Worm (Caenorhabditis elegans) whole organism, late embryonic: ENCODE measurements around the gene srh-131.

ENCODE experiments used
- C08G9.2 ChIP-seq: sonication (generic microtip); optimal IDR thresholded peaks from 2 replicates; lab custom pipeline; 2016; ENCODE audit warnings: mild to moderate bottlenecking, missing genetic modification characterization, moderate library complexity, missing compliant biosample characterization
- C38D4.7 ChIP-seq: fragments of 200-800 bp; sonication (Bioruptor generic); optimal IDR thresholded peaks from 2 replicates; lab custom pipeline; 2018; ENCODE audit warnings: mild to moderate bottlenecking, missing genetic modification characterization, moderate library complexity, missing compliant biosample characterization
- F13H6.1 ChIP-seq: sonication (generic microtip); optimal IDR thresholded peaks from 2 replicates; lab custom pipeline; 2016; ENCODE audit warnings: missing genetic modification characterization, missing compliant biosample characterization
- K02D7.2 ChIP-seq: sonication (generic microtip); optimal IDR thresholded peaks from 2 replicates; lab custom pipeline; 2017; ENCODE audit warnings: mild to moderate bottlenecking, missing genetic modification characterization, missing compliant biosample characterization
- T23F11.4 ChIP-seq: fragments of 200-800 bp; sonication (Bioruptor generic); optimal IDR thresholded peaks from 2 replicates; lab custom pipeline; 2018; ENCODE audit warnings: mild to moderate bottlenecking, missing genetic modification characterization, missing compliant biosample characterization
- ama-1 ChIP-seq: fragments of 150-350 bp; optimal IDR thresholded peaks from 2 replicates; lab custom pipeline; 2014
- ceh-19 ChIP-seq: fragments of 200-800 bp; sonication (Bioruptor generic); optimal IDR thresholded peaks from 2 replicates; lab custom pipeline; 2018; ENCODE audit warnings: mild to moderate bottlenecking, missing genetic modification characterization, missing compliant biosample characterization
- ceh-2 ChIP-seq: sonication (generic microtip); optimal IDR thresholded peaks from 2 replicates; lab custom pipeline; 2016; ENCODE audit warnings: missing genotype, missing genetic modification characterization, missing compliant biosample characterization
- ceh-22 ChIP-seq: sonication (generic microtip); optimal IDR thresholded peaks from 2 replicates; lab custom pipeline; 2017; ENCODE audit warnings: missing biosample characterization, missing genetic modification characterization
- ceh-30 ChIP-seq: fragments of 150-350 bp; optimal IDR thresholded peaks from 2 replicates; lab custom pipeline; 2014; ENCODE audit warnings: missing biosample characterization, missing genetic modification characterization
- ceh-31 ChIP-seq: sonication (generic microtip); optimal IDR thresholded peaks from 2 replicates; lab custom pipeline; 2016; ENCODE audit warnings: missing genetic modification characterization, missing compliant biosample characterization
- ceh-48 ChIP-seq: sonication (generic microtip); optimal IDR thresholded peaks from 2 replicates; lab custom pipeline; 2016; ENCODE audit warnings: missing genetic modification characterization, inconsistent platforms, missing compliant biosample characterization
- che-1 ChIP-seq: sonication (generic microtip); optimal IDR thresholded peaks from 2 replicates; lab custom pipeline; 2016; ENCODE audit warnings: mild to moderate bottlenecking, missing genetic modification characterization, missing compliant biosample characterization
- dve-1 ChIP-seq: sonication (generic microtip); optimal IDR thresholded peaks from 2 replicates; lab custom pipeline; 2017; ENCODE audit warnings: antibody characterized with exemption, mild to moderate bottlenecking, missing genetic modification characterization, missing compliant biosample characterization
- elt-2 ChIP-seq: sonication (generic microtip); optimal IDR thresholded peaks from 2 replicates; lab custom pipeline; 2016; ENCODE audit warnings: missing genetic modification reagents, missing genetic modification characterization, missing compliant biosample characterization
- elt-4 ChIP-seq: sonication (generic microtip); optimal IDR thresholded peaks from 2 replicates; lab custom pipeline; 2016; ENCODE audit warnings: missing genetic modification characterization, missing compliant biosample characterization
- fkh-10 ChIP-seq: fragments of 150-350 bp; optimal IDR thresholded peaks from 2 replicates; lab custom pipeline; 2014; ENCODE audit warnings: missing biosample characterization, missing genetic modification reagents, missing genetic modification characterization
- gmeb-2 ChIP-seq: sonication (generic microtip); optimal IDR thresholded peaks from 2 replicates; lab custom pipeline; 2016; ENCODE audit warnings: missing genetic modification characterization, inconsistent platforms, missing compliant biosample characterization
- hlh-30 ChIP-seq: sonication (generic microtip); optimal IDR thresholded peaks from 2 replicates; lab custom pipeline; 2017; ENCODE audit warnings: antibody characterized with exemption, missing genetic modification characterization, missing compliant biosample characterization; ENCODE audit not compliant: insufficient read depth
- hlh-6 ChIP-seq: sonication (generic microtip); optimal IDR thresholded peaks from 2 replicates; lab custom pipeline; 2016; ENCODE audit warnings: missing genotype, missing genetic modification characterization, missing compliant biosample characterization
- hlh-8 ChIP-seq: sonication (generic microtip); optimal IDR thresholded peaks from 2 replicates; lab custom pipeline; 2016; ENCODE audit warnings: missing genotype, missing genetic modification characterization, missing compliant biosample characterization
- madf-2 ChIP-seq: sonication (generic microtip); optimal IDR thresholded peaks from 2 replicates; lab custom pipeline; 2017; ENCODE audit warnings: missing genetic modification characterization, missing compliant biosample characterization
- mec-3 ChIP-seq: sonication (generic microtip); optimal IDR thresholded peaks from 2 replicates; lab custom pipeline; 2016; ENCODE audit warnings: borderline replicate concordance, missing genetic modification characterization, missing compliant biosample characterization
- nfya-1 ChIP-seq: sonication (generic microtip); optimal IDR thresholded peaks from 2 replicates; lab custom pipeline; 2017; ENCODE audit warnings: missing genetic modification characterization, mild to moderate bottlenecking, missing compliant biosample characterization, antibody characterized with exemption, moderate library complexity
- nhr-11 ChIP-seq: fragments of 150-350 bp; optimal IDR thresholded peaks from 2 replicates; lab custom pipeline; 2014; ENCODE audit warnings: missing biosample characterization, missing genetic modification characterization
- nhr-232 ChIP-seq: sonication (generic microtip); optimal IDR thresholded peaks from 2 replicates; lab custom pipeline; 2016; ENCODE audit warnings: missing genetic modification characterization, missing compliant biosample characterization
- odd-2 ChIP-seq: sonication (generic microtip); optimal IDR thresholded peaks from 2 replicates; lab custom pipeline; 2017; ENCODE audit warnings: antibody characterized with exemption, mild to moderate bottlenecking, missing genetic modification characterization, missing compliant biosample characterization
- pag-3 ChIP-seq: sonication (generic microtip); optimal IDR thresholded peaks from 2 replicates; lab custom pipeline; 2016; ENCODE audit warnings: missing compliant biosample characterization, missing genetic modification characterization, borderline replicate concordance
- pax-1 ChIP-seq: fragments of 150-350 bp; optimal IDR thresholded peaks from 2 replicates; lab custom pipeline; 2014; ENCODE audit warnings: missing biosample characterization, missing genetic modification characterization
- pha-2 ChIP-seq: sonication (generic microtip); optimal IDR thresholded peaks from 2 replicates; lab custom pipeline; 2017; ENCODE audit warnings: mild to moderate bottlenecking, missing genetic modification characterization, missing compliant biosample characterization
- pha-4 ChIP-seq: fragments of 150-350 bp; optimal IDR thresholded peaks from 2 replicates; lab custom pipeline; 2018; ENCODE audit warnings: missing biosample characterization, missing genetic modification reagents, missing genetic modification characterization
- pqm-1 ChIP-seq: sonication (generic microtip); optimal IDR thresholded peaks from 2 replicates; lab custom pipeline; 2016; ENCODE audit warnings: missing genetic modification characterization, missing compliant biosample characterization
- pros-1 ChIP-seq: fragments of 150-350 bp; optimal IDR thresholded peaks from 2 replicates; lab custom pipeline; 2014; ENCODE audit warnings: missing biosample characterization, missing genetic modification reagents, missing genetic modification characterization
- ref-2 ChIP-seq: sonication (generic microtip); optimal IDR thresholded peaks from 2 replicates; lab custom pipeline; 2016; ENCODE audit warnings: missing genetic modification characterization, missing compliant biosample characterization
- sox-2 ChIP-seq: fragments of 200-800 bp; sonication (Bioruptor generic); IDR thresholded peaks from 2 replicates; pipeline ENCODE4 v1.3.6; 2022; ENCODE audit warnings: missing genetic modification reagents, missing genetic modification characterization, missing compliant biosample characterization
- sox-4 ChIP-seq: sonication (generic microtip); optimal IDR thresholded peaks from 2 replicates; lab custom pipeline; 2017; ENCODE audit warnings: mild to moderate bottlenecking, missing genetic modification characterization, inconsistent platforms, missing compliant biosample characterization
- syd-9 ChIP-seq: sonication (generic microtip); optimal IDR thresholded peaks from 2 replicates; lab custom pipeline; 2016; ENCODE audit warnings: mild to moderate bottlenecking, missing genetic modification characterization, moderate library complexity, missing compliant biosample characterization
- tbx-7 ChIP-seq: sonication (generic microtip); optimal IDR thresholded peaks from 2 replicates; lab custom pipeline; 2016; ENCODE audit warnings: missing genotype, missing genetic modification characterization, missing compliant biosample characterization
- unc-3 ChIP-seq, 2 experiments: fragments of 200-800 bp in 1 of 2; sonication (Bioruptor generic) in 1 of 2; sonication (generic microtip) in 1 of 2; conservative IDR thresholded peaks in 1 of 2; optimal IDR thresholded peaks in 1 of 2; 2 replicates each; pipeline versions ENCODE4 v1.3.6 to Lab custom; 2016 to 2022; ENCODE audit warnings: missing compliant biosample characterization in 2 of 2, missing genetic modification characterization in 2 of 2, missing genetic modification reagents in 1 of 2
- unc-42 ChIP-seq: sonication (generic microtip); optimal IDR thresholded peaks from 2 replicates; lab custom pipeline; 2016; ENCODE audit warnings: missing genotype, missing genetic modification characterization, missing compliant biosample characterization
- unc-86 ChIP-seq: sonication (generic microtip); optimal IDR thresholded peaks from 2 replicates; lab custom pipeline; 2016; ENCODE audit warnings: missing genetic modification characterization, missing compliant biosample characterization
- zip-5 ChIP-seq: sonication (generic microtip); optimal IDR thresholded peaks from 2 replicates; lab custom pipeline; 2016; ENCODE audit warnings: missing genetic modification characterization, missing compliant biosample characterization

The srh-131 gene

ce11 chrV:16992383-16992782 lies 12.9 kb upstream of the srh-131 start:
- no peak for TF ChIP-seq ceh-19 (GFP tag; lab: Kevin White, UChicago)
- TF ChIP-seq mec-3 (tag; lab: Kevin White, UChicago) = no peak
- TF ChIP-seq pax-1 (tag; lab: Kevin White, UChicago) = no peak
- TF ChIP-seq ceh-31 = no peak
- TF ChIP-seq pag-3 (tag; lab: Kevin White, UChicago) = no peak
- no peak for TF ChIP-seq nhr-232 (tag; lab: Kevin White, UChicago)
- TF ChIP-seq unc-42 (tag; lab: Kevin White, UChicago) = no peak
- no peak for TF ChIP-seq C38D4.7 (GFP tag; lab: Kevin White, UChicago)
- no peak for TF ChIP-seq unc-86 (tag; lab: Kevin White, UChicago)
- no peak for TF ChIP-seq hlh-8 (tag; lab: Kevin White, UChicago)
- TF ChIP-seq F13H6.1 (tag; lab: Kevin White, UChicago) = no peak

ce11 chrV:17000204-17000603 lies 5.1 kb upstream of the srh-131 start, which contains the start of gene str-217:
Gene str-217 (minus strand): TSS chrV:17000304.
- TF ChIP-seq sox-2 (GFP tag; lab: Robert Waterston, UW) (no peak), ceh-48 (tag; lab: Kevin White, UChicago) (no peak), nfya-1 (tag; lab: Kevin White, UChicago) (no peak), sox-4 (tag; lab: Kevin White, UChicago) (no peak), pqm-1 (tag; lab: Kevin White, UChicago) (no peak), ceh-22 (tag; lab: Kevin White, UChicago) (no peak), mec-3 (tag; lab: Kevin White, UChicago) (no peak)

- TF ChIP-seq pqm-1 (tag; lab: Kevin White, UChicago) (no peak), tbx-7 (tag; lab: Kevin White, UChicago) (no peak), elt-2 (tag; lab: Kevin White, UChicago) (no peak)
- TF ChIP-seq, all 69 proteins: peak for 0
Measured at ce11 chrV:17000635-17001034, 4.7 kb upstream of the srh-131 start.

- TF ChIP-seq pros-1 (tag; lab: Kevin White, UChicago) (no peak), madf-2 (tag; lab: Kevin White, UChicago) (no peak), unc-3 (GFP tag; conservative IDR thresholded peaks at IDR 0.05; lab: Robert Waterston, UW) (no peak), unc-3 (tag; optimal IDR thresholded peaks at IDR 0.05; lab: Kevin White, UChicago) (no peak), pha-2 (no peak), pha-4 (tag; lab: Kevin White, UChicago) (no peak), ref-2 (tag; lab: Kevin White, UChicago) (no peak), ceh-19 (GFP tag; lab: Kevin White, UChicago) (no peak), ceh-31 (no peak), odd-2 (no peak), fkh-10 (GFP tag; lab: Kevin White, UChicago) (no peak), zip-5 (tag; lab: Kevin White, UChicago) (no peak), hlh-30 (no peak), ceh-30 (no peak), tbx-7 (tag; lab: Kevin White, UChicago) (no peak), ceh-22 (tag; lab: Kevin White, UChicago) (no peak), syd-9 (no peak), elt-4 (no peak)
Measured at ce11 chrV:17001167-17001566, 4.1 kb upstream of the srh-131 start, which contains the start of gene sri-9. Gene sri-9 (plus strand): TSS chrV:17001467.

ce11 chrV:17008302-17008701 lies 3.0 kb downstream of the srh-131 start, which contains the start of gene sri-69:
Gene sri-69 (minus strand): TSS chrV:17008402.
- TF ChIP-seq hlh-8 (tag; lab: Kevin White, UChicago) (no peak), nfya-1 (tag; lab: Kevin White, UChicago) (no peak), hlh-6 (tag; lab: Kevin White, UChicago) (no peak), madf-2 (tag; lab: Kevin White, UChicago) (no peak), ama-1 (lab: Kevin White, UChicago) (no peak), K02D7.2 (tag; lab: Kevin White, UChicago) (no peak), sox-4 (tag; lab: Kevin White, UChicago) (no peak), zip-5 (tag; lab: Kevin White, UChicago) (no peak), C08G9.2 (no peak), nhr-11 (tag; lab: Kevin White, UChicago) (no peak), pqm-1 (tag; lab: Kevin White, UChicago) (no peak), ceh-2 (tag; lab: Kevin White, UChicago) (no peak), dve-1 (tag; lab: Kevin White, UChicago) (no peak), che-1 (no peak), T23F11.4 (no peak), ceh-48 (tag; lab: Kevin White, UChicago) (no peak), F13H6.1 (tag; lab: Kevin White, UChicago) (no peak), pag-3 (tag; lab: Kevin White, UChicago) (no peak), gmeb-2 (tag; lab: Kevin White, UChicago) (no peak)
